Worm (Caenorhabditis elegans) whole organism, late embryonic: ENCODE results near the gene T05A8.8.

Source experiments
- F13H6.1 ChIP-seq: sonication (generic microtip); optimal IDR thresholded peaks from 2 replicates; lab custom pipeline; 2016; ENCODE audit warnings: missing genetic modification characterization, missing compliant biosample characterization
- pag-3 ChIP-seq: sonication (generic microtip); optimal IDR thresholded peaks from 2 replicates; lab custom pipeline; 2016; ENCODE audit warnings: missing compliant biosample characterization, missing genetic modification characterization, borderline replicate concordance
- tbx-2 ChIP-seq: sonication (generic microtip); optimal IDR thresholded peaks from 2 replicates; lab custom pipeline; 2016; ENCODE audit warnings: missing genetic modification characterization, missing compliant biosample characterization

DNA sequence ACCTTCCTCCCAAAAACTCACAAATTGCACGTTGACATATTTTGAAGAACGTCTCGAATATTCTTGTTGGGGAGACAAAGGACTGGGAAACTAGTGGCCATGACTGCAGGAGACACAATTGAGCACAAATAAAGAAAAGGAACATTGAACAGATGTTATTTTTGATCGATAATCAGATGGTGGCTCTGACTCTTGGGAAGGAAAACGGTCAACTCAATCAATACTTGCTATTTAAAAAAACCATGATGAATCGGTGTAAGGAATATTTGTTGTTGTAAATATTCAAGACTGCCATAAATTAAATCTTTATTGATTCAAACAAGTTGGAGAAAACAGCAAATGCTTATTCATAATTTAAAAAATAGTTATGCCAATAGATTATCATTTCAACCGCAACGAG is 34.3 kb downstream of the T05A8.8 start, which contains the start of gene fbxb-105:
- TF ChIP-seq tbx-2 (tag; lab: Kevin White, UChicago) (no peak), F13H6.1 (tag; lab: Kevin White, UChicago) (no peak), pag-3 (tag; lab: Kevin White, UChicago) (no peak)
